Worm (Caenorhabditis elegans) whole organism, young adult: ENCODE results near the gene ceh-10.

Experiments used
- B0035.1 ChIP-seq: sonication (generic microtip); optimal IDR thresholded peaks from 2 replicates; lab custom pipeline; 2016; ENCODE audit warnings: missing genetic modification characterization, mild to moderate bottlenecking, missing compliant biosample characterization, missing genotype, missing genetic modification reagents
- C06A6.2 ChIP-seq: fragments of 200-800 bp; sonication (Bioruptor generic); conservative IDR thresholded peaks from 2 replicates; pipeline ENCODE4 v1.3.6; 2022; ENCODE audit warnings: missing genetic modification characterization, missing compliant biosample characterization
- F10E7.11 ChIP-seq: sonication (generic microtip); optimal IDR thresholded peaks from 2 replicates; lab custom pipeline; 2017; ENCODE audit warnings: mild to moderate bottlenecking, missing genetic modification characterization, moderate library complexity, missing compliant biosample characterization
- F22D6.2 ChIP-seq: sonication (generic microtip); optimal IDR thresholded peaks from 2 replicates; lab custom pipeline; 2016; ENCODE audit warnings: mild to moderate bottlenecking, missing genetic modification characterization, missing compliant biosample characterization
- F23B12.7 ChIP-seq: sonication (generic microtip); optimal IDR thresholded peaks from 2 replicates; lab custom pipeline; 2017; ENCODE audit warnings: missing genetic modification characterization, mild to moderate bottlenecking, missing compliant biosample characterization, antibody characterized with exemption, moderate library complexity; ENCODE audit not compliant: insufficient read depth
- F33H1.4 ChIP-seq: fragments of 200-800 bp; sonication (Bioruptor generic); IDR thresholded peaks from 2 replicates; pipeline ENCODE4 v1.3.6; 2022; ENCODE audit warnings: missing genetic modification reagents, missing genetic modification characterization, missing compliant biosample characterization
- F39B2.1 ChIP-seq: fragments of 200-800 bp; sonication (Bioruptor generic); IDR thresholded peaks from 2 replicates; pipeline ENCODE4 v1.3.6; 2022; ENCODE audit warnings: missing genetic modification reagents, missing genetic modification characterization, missing compliant biosample characterization
- F57C9.4 ChIP-seq: sonication (generic microtip); optimal IDR thresholded peaks from 2 replicates; lab custom pipeline; 2017; ENCODE audit warnings: mild to moderate bottlenecking, missing genetic modification characterization, missing compliant biosample characterization
- K11D2.4 ChIP-seq: fragments of 200-800 bp; sonication (Bioruptor generic); IDR thresholded peaks from 2 replicates; pipeline ENCODE4 v1.3.6; 2022; ENCODE audit warnings: missing genetic modification reagents, missing genetic modification characterization, missing compliant biosample characterization
- K12H6.12 ChIP-seq: fragments of 200-800 bp; sonication (Bioruptor generic); optimal IDR thresholded peaks from 2 replicates; lab custom pipeline; 2018; ENCODE audit warnings: mild to moderate bottlenecking, missing genetic modification characterization, missing compliant biosample characterization
- T07F8.4 ChIP-seq: sonication (generic microtip); optimal IDR thresholded peaks from 2 replicates; lab custom pipeline; 2016; ENCODE audit warnings: mild to moderate bottlenecking, missing genetic modification characterization, moderate library complexity, missing compliant biosample characterization
- Y79H2A.3 ChIP-seq: fragments of 200-800 bp; sonication (Bioruptor generic); conservative IDR thresholded peaks from 2 replicates; pipeline ENCODE4 v1.3.6; 2022; ENCODE audit warnings: missing genetic modification reagents, missing genetic modification characterization, missing compliant biosample characterization
- ZK185.1 ChIP-seq: sonication (generic microtip); optimal IDR thresholded peaks from 2 replicates; lab custom pipeline; 2016; ENCODE audit warnings: mild to moderate bottlenecking, missing genetic modification characterization, missing compliant biosample characterization; ENCODE audit not compliant: poor library complexity, severe bottlenecking
- ccch-3 ChIP-seq: fragments of 200-800 bp; sonication (Bioruptor generic); optimal IDR thresholded peaks from 2 replicates; lab custom pipeline; 2018; ENCODE audit warnings: mild to moderate bottlenecking, missing genetic modification characterization, missing compliant biosample characterization
- cebp-1 ChIP-seq, 2 experiments: fragments of 200-800 bp in 1 of 2; sonication (Bioruptor generic) in 1 of 2; sonication (generic microtip) in 1 of 2; IDR thresholded peaks in 1 of 2; optimal IDR thresholded peaks in 1 of 2; 2 replicates each; pipeline versions ENCODE4 v1.3.6 to Lab custom; 2017 to 2022; ENCODE audit warnings: missing compliant biosample characterization in 2 of 2, missing genetic modification characterization in 2 of 2, mild to moderate bottlenecking in 1 of 2, missing genetic modification reagents in 1 of 2, moderate library complexity in 1 of 2
- cebp-2 ChIP-seq: fragments of 200-800 bp; sonication (Bioruptor generic); IDR thresholded peaks from 2 replicates; pipeline ENCODE4 v1.3.6; 2022; ENCODE audit warnings: missing genetic modification characterization, missing compliant biosample characterization
- ceh-40 ChIP-seq: fragments of 200-800 bp; sonication (Bioruptor generic); IDR thresholded peaks from 2 replicates; pipeline ENCODE4 v1.3.6; 2022; ENCODE audit warnings: missing genetic modification characterization, missing compliant biosample characterization
- ceh-79 ChIP-seq: sonication (generic microtip); optimal IDR thresholded peaks from 2 replicates; lab custom pipeline; 2017; ENCODE audit warnings: mild to moderate bottlenecking, missing genetic modification characterization, missing compliant biosample characterization
- die-1 ChIP-seq: sonication (generic microtip); optimal IDR thresholded peaks from 2 replicates; lab custom pipeline; 2016; ENCODE audit warnings: missing genotype, mild to moderate bottlenecking, missing genetic modification characterization, missing compliant biosample characterization
- dpl-1 ChIP-seq: fragments of 150-350 bp; optimal IDR thresholded peaks from 2 replicates; lab custom pipeline; 2014; ENCODE audit warnings: missing biosample characterization, missing genetic modification reagents, missing genetic modification characterization
- efl-1 ChIP-seq: fragments of 150-350 bp; optimal IDR thresholded peaks from 2 replicates; lab custom pipeline; 2014; ENCODE audit warnings: missing biosample characterization, missing genetic modification reagents, missing genetic modification characterization
- egl-44 ChIP-seq: fragments of 200-800 bp; sonication (Bioruptor generic); IDR thresholded peaks from 2 replicates; pipeline ENCODE4 v1.3.6; 2022; ENCODE audit warnings: missing genetic modification reagents, missing genetic modification characterization, missing compliant biosample characterization
- him-1 ChIP-seq: sonication (generic microtip); optimal IDR thresholded peaks from 2 replicates; lab custom pipeline; 2016; ENCODE audit warnings: missing genotype, missing genetic modification reagents, missing genetic modification characterization, missing compliant biosample characterization
- hrde-1 ChIP-seq: sonication (generic microtip); optimal IDR thresholded peaks from 2 replicates; lab custom pipeline; 2016; ENCODE audit warnings: missing genetic modification characterization, mild to moderate bottlenecking, missing compliant biosample characterization, moderate library complexity, missing genotype, missing genetic modification reagents, borderline replicate concordance
- hsf-1 ChIP-seq: fragments of 200-800 bp; sonication (Bioruptor generic); IDR thresholded peaks from 2 replicates; pipeline ENCODE4 v1.3.6; 2022; ENCODE audit warnings: missing genetic modification reagents, missing genetic modification characterization, missing compliant biosample characterization
- lag-1 ChIP-seq: fragments of 200-800 bp; sonication (Bioruptor generic); IDR thresholded peaks from 2 replicates; pipeline ENCODE4 v1.3.6; 2022; ENCODE audit warnings: missing genetic modification reagents, missing genetic modification characterization, missing compliant biosample characterization
- let-607 ChIP-seq, 2 experiments: fragments of 200-800 bp in 1 of 2; sonication (Bioruptor generic) in 1 of 2; sonication (generic microtip) in 1 of 2; optimal IDR thresholded peaks; 2 replicates each; lab custom pipeline; 2016 to 2018; ENCODE audit warnings: mild to moderate bottlenecking in 2 of 2, missing compliant biosample characterization in 2 of 2, missing genetic modification characterization in 2 of 2, moderate library complexity in 2 of 2, missing genotype in 1 of 2
- lin-26 ChIP-seq: fragments of 200-800 bp; sonication (Bioruptor generic); IDR thresholded peaks from 2 replicates; pipeline ENCODE4 v1.3.6; 2022; ENCODE audit warnings: missing genetic modification reagents, missing genetic modification characterization, missing compliant biosample characterization
- lin-35 ChIP-seq, 3 experiments: fragments of 150-350 bp in 2 of 3; sonication (generic microtip) in 1 of 3; optimal IDR thresholded peaks; 2 replicates each; lab custom pipeline; 2014 to 2018; ENCODE audit warnings: missing biosample characterization in 3 of 3, missing genetic modification characterization in 3 of 3, missing genetic modification reagents in 3 of 3
- madf-3 ChIP-seq: fragments of 200-800 bp; sonication (Bioruptor generic); IDR thresholded peaks from 2 replicates; pipeline ENCODE4 v1.3.6; 2022; ENCODE audit warnings: missing genetic modification reagents, missing genetic modification characterization, missing compliant biosample characterization
- mcd-1 ChIP-seq: fragments of 200-800 bp; sonication (Bioruptor generic); IDR thresholded peaks from 2 replicates; pipeline ENCODE4 v1.3.6; 2022; ENCODE audit warnings: missing genetic modification reagents, missing genetic modification characterization, missing compliant biosample characterization
- mes-4 ChIP-seq: sonication (generic microtip); optimal IDR thresholded peaks from 2 replicates; lab custom pipeline; 2016; ENCODE audit warnings: missing genotype, missing genetic modification characterization, missing compliant biosample characterization
- nfyb-1 ChIP-seq: fragments of 200-800 bp; sonication (Bioruptor generic); IDR thresholded peaks from 2 replicates; pipeline ENCODE4 v1.3.6; 2022; ENCODE audit warnings: missing genetic modification reagents, missing genetic modification characterization, missing compliant biosample characterization
- nhr-179 ChIP-seq: sonication (generic microtip); optimal IDR thresholded peaks from 2 replicates; lab custom pipeline; 2016; ENCODE audit warnings: mild to moderate bottlenecking, missing genetic modification characterization, missing compliant biosample characterization
- nhr-90 ChIP-seq: sonication (generic microtip); optimal IDR thresholded peaks from 2 replicates; lab custom pipeline; 2016; ENCODE audit warnings: missing genotype, mild to moderate bottlenecking, missing genetic modification characterization, missing compliant biosample characterization
- rpc-1 ChIP-seq, 2 experiments: fragments of 150-350 bp in 1 of 2; sonication (generic microtip) in 1 of 2; optimal IDR thresholded peaks; 2 replicates each; lab custom pipeline; 2014 to 2018; ENCODE audit warnings: missing biosample characterization in 1 of 2, missing genetic modification characterization in 1 of 2, missing genetic modification reagents in 1 of 2, missing genotype in 1 of 2
- sea-2 ChIP-seq: fragments of 200-800 bp; sonication (Bioruptor generic); IDR thresholded peaks from 2 replicates; pipeline ENCODE4 v1.3.6; 2022; ENCODE audit warnings: missing genetic modification characterization, missing compliant biosample characterization
- snpc-1.1 ChIP-seq: sonication (generic microtip); optimal IDR thresholded peaks from 2 replicates; lab custom pipeline; 2017; ENCODE audit warnings: missing genetic modification characterization, mild to moderate bottlenecking, missing compliant biosample characterization, antibody characterized with exemption, moderate library complexity, missing genotype, missing genetic modification reagents; ENCODE audit not compliant: insufficient read depth
- sptf-2 ChIP-seq: fragments of 200-800 bp; sonication (Bioruptor generic); optimal IDR thresholded peaks from 2 replicates; lab custom pipeline; 2018; ENCODE audit warnings: mild to moderate bottlenecking, missing genetic modification characterization, missing compliant biosample characterization
- tbp1 ChIP-seq: fragments of 200-800 bp; sonication (Bioruptor generic); optimal IDR thresholded peaks from 2 replicates; lab custom pipeline; 2018; ENCODE audit warnings: mild to moderate bottlenecking, missing genetic modification characterization, missing compliant biosample characterization
- tbx-9 ChIP-seq: sonication (generic microtip); optimal IDR thresholded peaks from 2 replicates; lab custom pipeline; 2016; ENCODE audit warnings: borderline replicate concordance, missing genetic modification characterization, inconsistent platforms, missing compliant biosample characterization
- zfh-2 ChIP-seq: fragments of 200-800 bp; sonication (Bioruptor generic); conservative IDR thresholded peaks from 2 replicates; pipeline ENCODE4 v1.3.6; 2022; ENCODE audit warnings: missing genetic modification reagents, missing genetic modification characterization, missing compliant biosample characterization
- ztf-28 ChIP-seq: fragments of 200-800 bp; sonication (Bioruptor generic); IDR thresholded peaks from 2 replicates; pipeline ENCODE4 v1.3.6; 2022; ENCODE audit warnings: missing genetic modification reagents, missing genetic modification characterization, missing compliant biosample characterization
- ztf-3 ChIP-seq: fragments of 200-800 bp; sonication (Bioruptor generic); optimal IDR thresholded peaks from 2 replicates; lab custom pipeline; 2018; ENCODE audit warnings: mild to moderate bottlenecking, missing genetic modification characterization, missing compliant biosample characterization
- ztf-6 ChIP-seq: fragments of 200-800 bp; sonication (Bioruptor generic); IDR thresholded peaks from 2 replicates; pipeline ENCODE4 v1.3.6; 2022; ENCODE audit warnings: missing genetic modification reagents, missing genetic modification characterization, missing compliant biosample characterization

Gene ceh-10

DNA sequence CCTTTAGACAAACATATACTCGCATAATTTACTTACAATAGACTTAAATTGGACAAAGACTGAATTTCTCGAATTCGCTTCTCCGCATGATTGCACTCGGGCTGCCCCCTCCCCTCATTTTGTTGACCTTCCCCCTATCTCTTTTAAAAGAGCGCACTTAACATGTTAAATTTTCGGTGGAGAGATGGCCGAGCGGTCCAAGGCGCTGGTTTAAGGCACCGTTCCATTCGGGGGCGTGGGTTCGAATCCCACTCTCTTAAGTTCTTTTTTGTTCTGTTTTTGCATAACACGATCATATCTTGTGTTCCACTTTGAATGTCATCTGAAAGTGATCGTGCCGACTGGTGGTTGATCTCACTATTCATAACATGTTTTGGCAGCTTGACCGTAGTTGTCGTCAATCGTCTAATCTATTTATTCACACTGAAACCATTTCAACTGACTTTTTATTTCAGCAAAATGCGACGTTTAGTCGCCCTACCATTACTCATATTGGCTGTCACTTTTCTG, 29.1 kb upstream of the ceh-10 start, which contains the start of gene cutl-23 (continued):
- TF ChIP-seq cebp-2 (GFP tag; lab: Robert Waterston, UW) (no peak), ceh-40 (GFP tag; lab: Robert Waterston, UW) (no peak), hrde-1 (tag; lab: Kevin White, UChicago) (peak; percentile 42), ztf-28 (GFP tag; lab: Robert Waterston, UW) (no peak), F57C9.4 (tag; lab: Kevin White, UChicago) (no peak), F23B12.7 (tag; lab: Kevin White, UChicago) (peak; percentile 18), nhr-90 (peak; percentile 73), hsf-1 (GFP tag; lab: Robert Waterston, UW) (no peak), nfyb-1 (GFP tag; lab: Robert Waterston, UW) (peak; percentile 67), lin-35 (GFP tag; optimal IDR thresholded peaks at IDR 0.05; lab: Kevin White, UChicago) (peak in 1 of 3 experiments; percentile 31), dpl-1 (GFP tag; lab: Kevin White, UChicago) (no peak), B0035.1 (tag; lab: Kevin White, UChicago) (no peak), madf-3 (GFP tag; lab: Robert Waterston, UW) (0 out of 2 replicates have a peak, but pooled peaks have one; percentile 57), zfh-2 (GFP tag; lab: Robert Waterston, UW) (peak; percentile 37; the same call in 1 of the 2 replicates), snpc-1.1 (tag; lab: Kevin White, UChicago) (no peak), sptf-2 (GFP tag; lab: Kevin White, UChicago) (no peak), sea-2 (GFP tag; lab: Robert Waterston, UW) (no peak), him-1 (tag; lab: Kevin White, UChicago) (peak; percentile 94), tbx-9 (no peak), rpc-1 (optimal IDR thresholded peaks at IDR 0.05; lab: Kevin White, UChicago) (peak; percentile 89), rpc-1 (tag; optimal IDR thresholded peaks at IDR 0.05; lab: Kevin White, UChicago) (peak; percentile 88), F10E7.11 (tag; lab: Kevin White, UChicago) (no peak), T07F8.4 (peak; percentile 59), mes-4 (tag; lab: Kevin White, UChicago) (peak; percentile 1), lin-26 (GFP tag; lab: Robert Waterston, UW) (peak; percentile 90), die-1 (tag; lab: Kevin White, UChicago) (peak; percentile 72), cebp-1 (GFP tag; IDR thresholded peaks at IDR 0.05; lab: Robert Waterston, UW) (no peak), cebp-1 (tag; optimal IDR thresholded peaks at IDR 0.05; lab: Kevin White, UChicago) (no peak), ceh-79 (tag; lab: Kevin White, UChicago) (no peak), F39B2.1 (0 out of 2 replicates have a peak, but pooled peaks have one; percentile 39), tbp1 (peak; percentile 94), let-607 (tag; optimal IDR thresholded peaks at IDR 0.05; lab: Kevin White, UChicago) (peak in 1 of 2 experiments; percentile 3), K11D2.4 (GFP tag; lab: Robert Waterston, UW) (no peak), nhr-179 (tag; lab: Kevin White, UChicago) (peak; percentile 20), ZK185.1 (tag; lab: Kevin White, UChicago) (peak; percentile 64), F33H1.4 (GFP tag; lab: Robert Waterston, UW) (peak; percentile 28; the same call in 1 of the 2 replicates), mcd-1 (GFP tag; lab: Robert Waterston, UW) (0 out of 2 replicates have a peak, but pooled peaks have one; percentile 19), K12H6.12 (no peak), lag-1 (GFP tag; lab: Robert Waterston, UW) (no peak), ztf-3 (no peak), F22D6.2 (tag; lab: Kevin White, UChicago) (no peak), Y79H2A.3 (GFP tag; lab: Robert Waterston, UW) (no peak), ztf-6 (no peak), C06A6.2 (GFP tag; lab: Robert Waterston, UW) (no peak), efl-1 (no peak), egl-44 (GFP tag; lab: Robert Waterston, UW) (no peak), ccch-3 (no peak)
